Fruit fly (Drosophila melanogaster): Measurements from ENCODE around the gene CG5282.

Gene CG5282

DNA sequence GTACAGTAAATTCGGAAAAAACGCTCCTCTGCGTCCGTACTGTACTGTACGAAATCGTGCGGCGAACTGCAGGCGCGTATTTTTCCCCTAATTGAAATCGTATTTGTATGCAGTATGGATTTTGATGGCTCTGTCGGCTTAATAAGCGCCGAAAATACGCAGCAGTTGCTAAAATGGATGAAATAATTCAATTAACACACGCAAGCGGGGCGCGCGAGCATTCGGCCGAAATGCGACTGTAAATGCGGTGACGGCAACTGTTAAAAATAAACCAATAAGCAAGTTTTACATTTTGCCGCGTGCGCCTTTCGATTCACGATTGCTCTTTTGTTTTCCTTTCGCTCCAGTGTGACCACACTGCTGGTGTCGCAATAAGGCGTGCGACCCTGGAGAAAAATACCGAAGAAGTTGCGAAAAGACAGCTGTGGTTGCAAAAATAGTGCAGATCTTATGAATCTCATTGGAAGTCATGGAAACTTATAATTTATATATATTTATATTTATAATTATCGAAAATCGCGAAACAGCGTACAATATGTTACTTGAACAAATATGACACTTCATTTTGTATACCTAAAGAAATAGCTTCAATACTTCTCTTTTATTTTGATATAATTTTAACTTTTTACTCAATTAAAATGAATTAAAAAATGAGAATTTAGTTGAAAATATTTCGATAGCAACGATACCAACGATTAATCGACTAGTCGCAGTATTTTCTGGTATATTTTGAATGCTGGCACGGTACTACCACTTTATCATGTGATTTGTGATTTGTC lies 47.3 kb upstream of the CG5282 start, which contains the start of the genes CG32428 and CG5969 (continued):
- TF ChIP-seq sr (GFP tag; IDR thresholded peaks at IDR 0.05) (no peak), CG10147 (GFP tag; optimal IDR thresholded peaks at IDR 0.05) (peak; percentile 65), Neu2 (GFP tag; optimal IDR thresholded peaks at IDR 0.05; ENCODE audit: borderline replicate concordance) (no peak), mld (GFP tag; IDR thresholded peaks at IDR 0.05; ENCODE audit: partially characterized antibody) (no peak), CG11504 (tag; optimal IDR thresholded peaks at IDR 0.05) (peak; percentile 84), da (GFP tag; optimal IDR thresholded peaks at IDR 0.05) (no peak), CG10462 (GFP tag; optimal IDR thresholded peaks at IDR 0.05) (no peak), CG12769 (tag; optimal IDR thresholded peaks at IDR 0.05) (no peak), CG17328 (GFP tag; IDR thresholded peaks at IDR 0.05) (peak; percentile 54), yki (optimal IDR thresholded peaks at IDR 0.05) (no peak), Bgb (GFP tag; IDR thresholded peaks at IDR 0.05; ENCODE audit: partially characterized antibody) (no peak), gsb (GFP tag; IDR thresholded peaks at IDR 0.05) (0 out of 2 replicates have a peak, but pooled peaks have one; percentile 23), CG30431 (GFP tag; optimal IDR thresholded peaks at IDR 0.05) (peak; percentile 29), CG6854 (GFP tag; optimal IDR thresholded peaks at IDR 0.05) (peak; percentile 7), Doc3 (GFP tag; IDR thresholded peaks at IDR 0.05; ENCODE audit: partially characterized antibody) (no peak), CG7839 (tag; optimal IDR thresholded peaks at IDR 0.05) (peak; percentile 76), CG1233 (GFP tag; optimal IDR thresholded peaks at IDR 0.05) (peak; percentile 46), dati (GFP tag; IDR thresholded peaks at IDR 0.05) (no peak), Oli (tag; optimal IDR thresholded peaks at IDR 0.05) (peak; percentile 48), Bdp1 (GFP tag; optimal IDR thresholded peaks at IDR 0.05) (no peak), Hr39 (optimal IDR thresholded peaks at IDR 0.05) (no peak), pan (optimal IDR thresholded peaks at IDR 0.05) (no peak), pan (GFP tag; optimal IDR thresholded peaks at IDR 0.05 in 1 of 2, IDR thresholded peaks at IDR 0.05 in 1 of 2) (peak in 1 of 2 experiments; percentile 77), gcm2 (GFP tag; optimal IDR thresholded peaks at IDR 0.05) (no peak), CG30403 (GFP tag; optimal IDR thresholded peaks at IDR 0.05) (peak; percentile 50), kah (GFP tag; optimal IDR thresholded peaks at IDR 0.05) (no peak), CG32772 (GFP tag; IDR thresholded peaks at IDR 0.05) (peak; percentile 49; the same call in 1 of the 2 replicates), NK7.1 (GFP tag; optimal IDR thresholded peaks at IDR 0.05) (no peak), fru (optimal IDR thresholded peaks at IDR 0.05) (no peak), hbn (GFP tag; IDR thresholded peaks at IDR 0.05; ENCODE audit: partially characterized antibody) (no peak), wek (GFP tag; optimal IDR thresholded peaks at IDR 0.05) (peak; percentile 51), Side (GFP tag; optimal IDR thresholded peaks at IDR 0.05) (peak; percentile 6), Sin3A (optimal IDR thresholded peaks at IDR 0.05) (peak; percentile 59), CG9437 (GFP tag; optimal IDR thresholded peaks at IDR 0.05) (peak; percentile 11), CG8359 (GFP tag; optimal IDR thresholded peaks at IDR 0.05; ENCODE audit: borderline replicate concordance) (no peak), CG10565 (GFP tag; optimal IDR thresholded peaks at IDR 0.05) (no peak), CrebB (tag; optimal IDR thresholded peaks at IDR 0.05) (peak; percentile 13), ranshi (GFP tag; IDR thresholded peaks at IDR 0.05) (peak; percentile 57), lbe (GFP tag; optimal IDR thresholded peaks at IDR 0.05) (peak; percentile 54), Lhr (GFP tag; optimal IDR thresholded peaks at IDR 0.05) (peak; percentile 21), nerfin-1 (tag; optimal IDR thresholded peaks at IDR 0.05) (peak; percentile 20), CG14441 (GFP tag; IDR thresholded peaks at IDR 0.05) (peak; percentile 76), danr (GFP tag; IDR thresholded peaks at IDR 0.05) (no peak), Spps (tag; optimal IDR thresholded peaks at IDR 0.05) (no peak), CG8290 (GFP tag; optimal IDR thresholded peaks at IDR 0.05) (no peak), CG8290 (tag; optimal IDR thresholded peaks at IDR 0.05) (peak in 1 of 2 experiments; percentile 58), Six4 (GFP tag; optimal IDR thresholded peaks at IDR 0.05) (peak; percentile 29), Dll (GFP tag; IDR thresholded peaks at IDR 0.05; ENCODE audit: partially characterized antibody) (no peak), Fer1 (GFP tag; optimal IDR thresholded peaks at IDR 0.05) (peak; percentile 3), pfk (GFP tag; optimal IDR thresholded peaks at IDR 0.05) (no peak), NFAT (GFP tag; IDR thresholded peaks at IDR 0.05) (peak; percentile 71)

Measured in whole organism, embryonic.